Worm (Caenorhabditis elegans) whole organism, early embryonic: ENCODE results near the gene C06E4.8.

Experiments used
- F13C5.2 ChIP-seq: sonication (generic microtip); optimal IDR thresholded peaks from 2 replicates; lab custom pipeline; 2017; ENCODE audit warnings: mild to moderate bottlenecking, missing genetic modification characterization, inconsistent platforms, missing compliant biosample characterization
- ama-1 ChIP-seq: fragments of 150-350 bp; optimal IDR thresholded peaks from 2 replicates; lab custom pipeline; 2014
- ets-7 ChIP-seq: sonication (generic microtip); optimal IDR thresholded peaks from 2 replicates; lab custom pipeline; 2016; ENCODE audit warnings: missing genotype, missing genetic modification characterization, missing compliant biosample characterization
- flt-1 ChIP-seq: fragments of 200-800 bp; sonication (Bioruptor generic); IDR thresholded peaks from 2 replicates; pipeline ENCODE4 v1.3.6; 2022; ENCODE audit warnings: missing genetic modification characterization, missing compliant biosample characterization
- hmg-4 ChIP-seq: fragments of 200-800 bp; sonication (Bioruptor generic); optimal IDR thresholded peaks from 2 replicates; lab custom pipeline; 2018; ENCODE audit warnings: mild to moderate bottlenecking, missing genetic modification characterization, missing compliant biosample characterization
- tbx-37 ChIP-seq: fragments of 200-800 bp; sonication (Bioruptor generic); conservative IDR thresholded peaks from 2 replicates; pipeline ENCODE4 v1.3.6; 2022; ENCODE audit warnings: missing genetic modification reagents, missing genetic modification characterization, missing compliant biosample characterization
- tra-4 ChIP-seq: sonication (generic microtip); optimal IDR thresholded peaks from 2 replicates; lab custom pipeline; 2017; ENCODE audit warnings: missing genetic modification characterization, missing compliant biosample characterization

DNA sequence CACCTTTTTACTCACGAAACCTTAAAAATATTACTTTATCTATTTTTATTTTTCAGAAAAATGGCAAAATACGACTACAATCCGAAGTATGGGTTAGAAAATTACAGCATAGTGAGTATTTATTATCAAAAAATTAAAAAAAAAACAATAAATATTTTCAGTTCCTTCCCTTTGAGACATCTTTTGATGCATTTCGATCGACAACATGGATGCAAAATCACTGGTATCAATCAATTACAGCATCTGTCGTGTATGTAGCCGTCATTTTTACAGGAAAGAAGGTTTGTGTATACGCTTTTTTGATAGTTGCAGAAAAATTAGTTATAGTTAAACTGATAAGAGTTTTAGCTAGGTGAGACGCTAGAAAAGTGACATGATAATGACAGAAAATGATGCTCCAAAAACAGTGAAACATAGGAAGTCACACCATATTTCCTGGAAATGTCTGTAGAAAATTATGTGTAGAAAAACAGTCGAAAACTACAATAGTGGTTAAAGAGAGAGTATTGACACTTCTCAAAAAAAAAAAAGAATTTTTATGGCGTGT is 47.9 kb downstream of the C06E4.8 start, which contains the start of gene elo-3:
- TF ChIP-seq ama-1 (lab: Kevin White, UChicago) (no peak), ets-7 (tag; lab: Kevin White, UChicago) (no peak), flt-1 (GFP tag; lab: Robert Waterston, UW) (no peak), tra-4 (tag; lab: Kevin White, UChicago) (no peak), F13C5.2 (tag; lab: Kevin White, UChicago) (no peak), hmg-4 (GFP tag; lab: Kevin White, UChicago) (no peak), tbx-37 (GFP tag; lab: Robert Waterston, UW) (no peak)
